Fruit fly (Drosophila melanogaster) whole organism, embryonic: ENCODE measurements around the gene CG7627.

ENCODE experiments used
- Awh ChIP-seq: fragments of 200-800 bp; sonication (Bioruptor generic); IDR thresholded peaks from 2 replicates; pipeline ENCODE4, ENCODE4 v1.3.6; 2022; ENCODE audit warnings: missing biosample characterization, missing genetic modification characterization
- CG10431 ChIP-seq: fragments of 200-800 bp; sonication (Bioruptor generic); optimal IDR thresholded peaks from 3 replicates; lab custom pipeline; 2018; ENCODE audit warnings: missing biosample characterization, mild to moderate bottlenecking, missing genetic modification characterization
- CG10979 ChIP-seq: fragments of 200-800 bp; sonication (Bioruptor generic); optimal IDR thresholded peaks from 2 replicates; lab custom pipeline; 2018; ENCODE audit warnings: missing biosample characterization, mild to moderate bottlenecking, missing genetic modification characterization, moderate library complexity
- CG13775 ChIP-seq: fragments of 200-800 bp; sonication (Bioruptor generic); optimal IDR thresholded peaks from 3 replicates; lab custom pipeline; 2017; ENCODE audit warnings: missing biosample characterization, mild to moderate bottlenecking, missing genetic modification characterization
- CG1792 ChIP-seq: fragments of 200-800 bp; sonication (Bioruptor generic); optimal IDR thresholded peaks from 2 replicates; lab custom pipeline; 2016; ENCODE audit warnings: missing biosample characterization, missing genetic modification characterization
- CG18764 ChIP-seq: fragments of 200-800 bp; sonication (Bioruptor generic); optimal IDR thresholded peaks from 3 replicates; lab custom pipeline; 2016; ENCODE audit warnings: missing biosample characterization, missing genetic modification characterization
- CG30431 ChIP-seq: fragments of 200-800 bp; sonication (Bioruptor generic); optimal IDR thresholded peaks from 2 replicates; lab custom pipeline; 2017; ENCODE audit warnings: missing biosample characterization, missing genetic modification characterization
- CG3163 ChIP-seq: fragments of 200-800 bp; sonication (Bioruptor generic); optimal IDR thresholded peaks from 3 replicates; lab custom pipeline; 2016; ENCODE audit warnings: missing biosample characterization, missing genetic modification characterization
- CG3726 ChIP-seq: fragments of 200-800 bp; sonication (Bioruptor generic); IDR thresholded peaks from 3 replicates; pipeline ENCODE4, ENCODE4 v1.3.6; 2022; ENCODE audit warnings: missing biosample characterization, missing genetic modification characterization
- CG3847 ChIP-seq: fragments of 200-800 bp; sonication (Bioruptor generic); IDR thresholded peaks from 2 replicates; pipeline ENCODE4 v1.3.6; 2022; ENCODE audit warnings: missing biosample characterization, missing genetic modification characterization
- CG4424 ChIP-seq: fragments of 200-800 bp; sonication (Bioruptor generic); optimal IDR thresholded peaks from 3 replicates; lab custom pipeline; 2016; ENCODE audit warnings: missing biosample characterization, missing genetic modification characterization
- CG4707 ChIP-seq: fragments of 200-800 bp; sonication (Bioruptor generic); optimal IDR thresholded peaks from 2 replicates; lab custom pipeline; 2018; ENCODE audit warnings: missing biosample characterization, mild to moderate bottlenecking, missing genetic modification characterization, moderate library complexity
- CG4820 ChIP-seq: fragments of 200-800 bp; sonication (Bioruptor generic); optimal IDR thresholded peaks from 3 replicates; lab custom pipeline; 2016; ENCODE audit warnings: missing biosample characterization, missing genetic modification characterization
- D ChIP-seq, 2 experiments: fragments of 200-800 bp in 1 of 2; fragments of >200 bp in 1 of 2; sonication (Bioruptor generic) in 1 of 2; optimal IDR thresholded peaks; 2 replicates in 1 of 2; 3 replicates in 1 of 2; lab custom pipeline; 2017; ENCODE audit warnings: mild to moderate bottlenecking in 1 of 2, missing biosample characterization in 1 of 2, missing genetic modification characterization in 1 of 2, missing genetic modification reagents in 1 of 2
- D19A ChIP-seq: fragments of 200-800 bp; optimal IDR thresholded peaks from 3 replicates; lab custom pipeline; 2019; ENCODE audit warnings: missing biosample characterization, mild to moderate bottlenecking, missing genetic modification characterization, moderate library complexity
- HLH54F ChIP-seq: fragments of 200-800 bp; sonication (Bioruptor generic); optimal IDR thresholded peaks from 3 replicates; lab custom pipeline; 2016; ENCODE audit warnings: missing biosample characterization, missing genetic modification characterization
- Lim3 ChIP-seq: fragments of 200-800 bp; sonication (Bioruptor generic); IDR thresholded peaks from 2 replicates; pipeline ENCODE4 v1.3.6; 2022; ENCODE audit warnings: missing biosample characterization, missing genetic modification characterization
- MESR4 ChIP-seq: fragments of 200-800 bp; sonication (Bioruptor generic); optimal IDR thresholded peaks from 2 replicates; lab custom pipeline; 2018; ENCODE audit warnings: missing biosample characterization, mild to moderate bottlenecking, missing genetic modification characterization, moderate library complexity
- Mes4 ChIP-seq: fragments of 200-800 bp; sonication (Bioruptor generic); optimal IDR thresholded peaks from 2 replicates; lab custom pipeline; 2016; ENCODE audit warnings: missing biosample characterization, missing genetic modification characterization
- NK7.1 ChIP-seq: fragments of 200-800 bp; sonication (Bioruptor generic); optimal IDR thresholded peaks from 3 replicates; lab custom pipeline; 2016; ENCODE audit warnings: missing biosample characterization, missing genetic modification characterization
- Nf-YB ChIP-seq: fragments of 200-800 bp; sonication (Bioruptor generic); optimal IDR thresholded peaks from 3 replicates; lab custom pipeline; 2019; ENCODE audit warnings: missing biosample characterization, mild to moderate bottlenecking, missing genetic modification characterization, moderate library complexity
- Nf-YC ChIP-seq: fragments of 200-800 bp; optimal IDR thresholded peaks from 3 replicates; lab custom pipeline; 2019; ENCODE audit warnings: missing biosample characterization, mild to moderate bottlenecking, missing genetic modification characterization, moderate library complexity
- Ssrp ChIP-seq: fragments of 200-800 bp; sonication (Bioruptor generic); optimal IDR thresholded peaks from 2 replicates; lab custom pipeline; 2018; ENCODE audit warnings: missing biosample characterization, mild to moderate bottlenecking, missing genetic modification characterization, moderate library complexity
- ab ChIP-seq: fragments of 200-800 bp; sonication (Bioruptor generic); optimal IDR thresholded peaks from 2 replicates; lab custom pipeline; 2016; ENCODE audit warnings: missing biosample characterization, missing genetic modification characterization
- az2 ChIP-seq: fragments of 200-800 bp; sonication (Bioruptor generic); optimal IDR thresholded peaks from 3 replicates; lab custom pipeline; 2016; ENCODE audit warnings: missing biosample characterization, missing genetic modification characterization
- cg ChIP-seq: fragments of 200-800 bp; sonication (Bioruptor generic); optimal IDR thresholded peaks from 3 replicates; lab custom pipeline; 2019; ENCODE audit warnings: missing biosample characterization, mild to moderate bottlenecking, missing genetic modification characterization, moderate library complexity
- chinmo ChIP-seq: fragments of 200-800 bp; sonication (Bioruptor generic); IDR thresholded peaks from 4 replicates; pipeline ENCODE4 v1.3.6; 2022; ENCODE audit warnings: missing biosample characterization, missing genetic modification characterization; ENCODE audit not compliant: partially characterized antibody
- ci ChIP-seq: fragments of 200-800 bp; sonication (Bioruptor generic); IDR thresholded peaks from 3 replicates; pipeline ENCODE4 v1.3.6; 2022; ENCODE audit warnings: missing biosample characterization, missing genetic modification characterization
- crol ChIP-seq: fragments of 200-800 bp; sonication (Bioruptor generic); IDR thresholded peaks from 2 replicates; pipeline ENCODE4 v1.3.6; 2022; ENCODE audit warnings: missing biosample characterization, missing genetic modification characterization
- danr ChIP-seq: fragments of 200-800 bp; sonication (Bioruptor generic); IDR thresholded peaks from 2 replicates; pipeline ENCODE4 v1.3.6; 2022; ENCODE audit warnings: missing biosample characterization, missing genetic modification characterization
- emc ChIP-seq: fragments of 200-800 bp; sonication (Bioruptor generic); optimal IDR thresholded peaks from 2 replicates; lab custom pipeline; 2016; ENCODE audit warnings: missing biosample characterization, missing genetic modification characterization
- exex ChIP-seq: fragments of 200-800 bp; sonication (Bioruptor generic); optimal IDR thresholded peaks from 4 replicates; lab custom pipeline; 2018; ENCODE audit warnings: missing biosample characterization, mild to moderate bottlenecking, missing genetic modification characterization, moderate library complexity
- fd64A ChIP-seq: fragments of 200-800 bp; sonication (Bioruptor generic); optimal IDR thresholded peaks from 3 replicates; lab custom pipeline; 2018; ENCODE audit warnings: missing biosample characterization, mild to moderate bottlenecking, missing genetic modification characterization
- gce ChIP-seq: fragments of 200-800 bp; sonication (Bioruptor generic); IDR thresholded peaks from 3 replicates; pipeline ENCODE4 v1.3.6; 2022; ENCODE audit warnings: missing biosample characterization, missing genetic modification characterization
- grn ChIP-seq: fragments of 200-800 bp; sonication (Bioruptor generic); optimal IDR thresholded peaks from 3 replicates; lab custom pipeline; 2017; ENCODE audit warnings: missing biosample characterization, missing genetic modification characterization
- gro ChIP-seq: fragments of 200-800 bp; sonication (Bioruptor generic); optimal IDR thresholded peaks from 2 replicates; lab custom pipeline; 2016; ENCODE audit warnings: missing biosample characterization, missing genetic modification characterization
- h ChIP-seq: fragments of >200 bp; optimal IDR thresholded peaks from 2 replicates; lab custom pipeline; 2017
- ken ChIP-seq: fragments of 200-800 bp; sonication (Bioruptor generic); IDR thresholded peaks from 3 replicates; pipeline ENCODE4 v1.3.6; 2022; ENCODE audit warnings: missing biosample characterization, missing genetic modification characterization
- lbe ChIP-seq: fragments of 200-800 bp; sonication (Bioruptor generic); optimal IDR thresholded peaks from 2 replicates; lab custom pipeline; 2016; ENCODE audit warnings: missing biosample characterization, mild to moderate bottlenecking, missing genetic modification characterization
- lilli ChIP-seq: fragments of 200-800 bp; sonication (Bioruptor generic); optimal IDR thresholded peaks from 3 replicates; lab custom pipeline; 2016; ENCODE audit warnings: missing biosample characterization, missing genetic modification characterization
- onecut ChIP-seq: fragments of 200-800 bp; sonication (Bioruptor generic); IDR thresholded peaks from 2 replicates; pipeline ENCODE4 v1.3.6; 2022; ENCODE audit warnings: missing biosample characterization, missing genetic modification characterization
- pb ChIP-seq: fragments of 200-800 bp; sonication (Bioruptor generic); optimal IDR thresholded peaks from 3 replicates; lab custom pipeline; 2016; ENCODE audit warnings: missing biosample characterization, missing genetic modification characterization
- pros ChIP-seq: fragments of 200-800 bp; sonication (Bioruptor generic); optimal IDR thresholded peaks from 3 replicates; lab custom pipeline; 2019; ENCODE audit warnings: missing biosample characterization, mild to moderate bottlenecking, missing genetic modification characterization, moderate library complexity
- ranshi ChIP-seq: fragments of 200-800 bp; sonication (Bioruptor generic); IDR thresholded peaks from 2 replicates; pipeline ENCODE4 v1.3.6; 2022; ENCODE audit warnings: missing biosample characterization, missing genetic modification characterization
- repo ChIP-seq: fragments of 200-800 bp; sonication (Bioruptor generic); optimal IDR thresholded peaks from 2 replicates; lab custom pipeline; 2016; ENCODE audit warnings: missing biosample characterization, missing genetic modification characterization
- sc ChIP-seq, 3 experiments: fragments of >200 bp in 2 of 3; fragments of 200-800 bp in 1 of 3; sonication (Bioruptor generic) in 1 of 3; optimal IDR thresholded peaks; 2 replicates in 2 of 3; 3 replicates in 1 of 3; lab custom pipeline; 2017; ENCODE audit warnings: mild to moderate bottlenecking in 1 of 3, missing biosample characterization in 1 of 3, missing genetic modification characterization in 1 of 3, missing genetic modification reagents in 1 of 3
- stwl ChIP-seq: fragments of 200-800 bp; sonication (Bioruptor generic); optimal IDR thresholded peaks from 3 replicates; lab custom pipeline; 2018; ENCODE audit warnings: missing biosample characterization, mild to moderate bottlenecking, missing genetic modification characterization, moderate library complexity
- trh ChIP-seq: fragments of 200-800 bp; sonication (Bioruptor generic); optimal IDR thresholded peaks from 2 replicates; lab custom pipeline; 2016; ENCODE audit warnings: missing biosample characterization, missing genetic modification characterization
- usp ChIP-seq: fragments of >200 bp; optimal IDR thresholded peaks from 2 replicates; lab custom pipeline; 2017; ENCODE audit warnings: missing biosample characterization, missing genetic modification characterization
- zen2 ChIP-seq: fragments of 200-800 bp; sonication (Bioruptor generic); IDR thresholded peaks from 3 replicates; pipeline ENCODE4 v1.3.6; 2022; ENCODE audit warnings: missing biosample characterization, missing genetic modification characterization; ENCODE audit not compliant: partially characterized antibody

CG7627 gene

DNA sequence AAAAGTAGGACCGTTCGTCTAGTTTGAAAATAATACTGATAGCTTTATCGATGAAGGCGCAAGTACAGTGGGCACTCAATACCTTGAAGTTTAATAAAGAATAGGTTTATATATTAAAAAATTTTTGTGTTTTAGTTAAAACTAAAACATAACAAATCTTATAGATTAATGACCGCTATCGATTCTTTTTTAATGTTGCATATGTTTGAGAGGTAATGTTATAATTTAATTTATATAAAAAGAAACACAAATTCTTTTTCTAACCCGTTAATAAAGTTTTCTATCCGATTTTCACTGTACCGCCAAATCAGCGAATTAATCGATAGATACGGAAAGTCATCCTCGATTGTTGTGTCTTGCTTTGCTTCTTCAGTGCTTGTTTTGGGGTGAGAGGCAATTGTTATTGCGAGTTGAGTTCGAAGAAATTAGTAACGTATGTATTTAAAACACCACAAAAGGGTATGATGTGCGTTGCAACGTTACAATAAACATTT, 21.9 kb upstream of the CG7627 start, which contains the start of the genes Dad1 and CG13384:
Gene Dad1 (minus strand): TSS at position 30 of the 494 bp plus-strand sequence.
Gene CG13384 (plus strand): TSS at position 348 of the 494 bp plus-strand sequence.
- TF ChIP-seq CG4820 (GFP tag; lab: Kevin White, UChicago) (peak; percentile 83), CG30431 (peak; percentile 69), ken (peak; percentile 81), D (optimal IDR thresholded peaks at IDR 0.05; lab: Kevin White, UChicago) (no peak), D (GFP tag; optimal IDR thresholded peaks at IDR 0.05; lab: Kevin White, UChicago) (peak; percentile 81), CG18764 (GFP tag; lab: Kevin White, UChicago) (peak; percentile 83), Lim3 (GFP tag; lab: Robert Waterston, UW) (peak; percentile 10; the same call in 1 of the 2 replicates), MESR4 (GFP tag; lab: Kevin White, UChicago) (no peak), HLH54F (GFP tag; lab: Kevin White, UChicago) (peak; percentile 64), Nf-YC (tag; lab: Kevin White, UChicago) (peak; percentile 91), D19A (tag; lab: Kevin White, UChicago) (peak; percentile 81), repo (GFP tag; lab: Kevin White, UChicago) (no peak), cg (GFP tag; lab: Kevin White, UChicago) (no peak), gro (peak; percentile 20), CG3726 (GFP tag; lab: Robert Waterston, UW) (peak; percentile 74; the same call in 2 of the 3 replicates), pb (GFP tag; lab: Kevin White, UChicago) (no peak), CG4424 (GFP tag; lab: Kevin White, UChicago) (peak; percentile 92), Awh (peak; percentile 68), ab (GFP tag; lab: Kevin White, UChicago) (peak; percentile 20), zen2 (GFP tag; lab: Robert Waterston, UW) (no peak), emc (no peak), chinmo (GFP tag; lab: Robert Waterston, UW) (no peak), danr (GFP tag; lab: Robert Waterston, UW) (peak; percentile 89), onecut (peak; percentile 71), stwl (tag; lab: Kevin White, UChicago) (peak; percentile 79), Nf-YB (peak; percentile 81), CG10979 (peak; percentile 90), ranshi (GFP tag; lab: Robert Waterston, UW) (peak; percentile 89), crol (GFP tag; lab: Robert Waterston, UW) (peak; percentile 14; the same call in 1 of the 2 replicates), NK7.1 (no peak), CG3163 (GFP tag; lab: Kevin White, UChicago) (no peak), sc (optimal IDR thresholded peaks at IDR 0.05; lab: Kevin White, UChicago) (no peak), sc (GFP tag; optimal IDR thresholded peaks at IDR 0.05; lab: Kevin White, UChicago) (peak; percentile 72), gce (GFP tag; lab: Robert Waterston, UW) (peak; percentile 40; the same call in 1 of the 3 replicates), pros (peak; percentile 78), Mes4 (peak; percentile 29), CG3847 (peak; percentile 94), trh (GFP tag; lab: Kevin White, UChicago) (peak; percentile 78), CG1792 (GFP tag; lab: Kevin White, UChicago) (no peak), h (no peak), usp (no peak), az2 (GFP tag; lab: Kevin White, UChicago) (peak; percentile 92), CG13775 (GFP tag; lab: Kevin White, UChicago) (peak; percentile 93), lilli (GFP tag; lab: Kevin White, UChicago) (peak; percentile 91), Ssrp (tag; lab: Kevin White, UChicago) (peak; percentile 90), ci (GFP tag; lab: Robert Waterston, UW) (0 out of 3 replicates have a peak, but pooled peaks have one; percentile 48), CG4707 (GFP tag; lab: Kevin White, UChicago) (peak; percentile 24), fd64A (no peak), exex (tag; lab: Kevin White, UChicago) (peak; percentile 90), CG10431 (GFP tag; lab: Kevin White, UChicago) (peak; percentile 85), lbe (GFP tag; lab: Kevin White, UChicago) (peak; percentile 90), grn (GFP tag; lab: Kevin White, UChicago) (peak; percentile 46)
